Fruit fly (Drosophila melanogaster) whole organism, prepupa: Measurements from ENCODE around the gene Edg78E.
A peak's percentile ranks its signal among the peaks of the same experiment; 100 is the strongest.

Experiments
- Blimp-1 ChIP-seq: fragments of 200-800 bp; sonication (Bioruptor generic); optimal IDR thresholded peaks from 3 replicates; lab custom pipeline; 2017; ENCODE audit warnings: missing biosample characterization, missing genetic modification characterization, mild to moderate bottlenecking, moderate library complexity, missing genetic modification reagents
- CG10631 ChIP-seq: fragments of 200-800 bp; sonication (Bioruptor generic); optimal IDR thresholded peaks from 2 replicates; lab custom pipeline; 2016; ENCODE audit warnings: missing biosample characterization, missing genetic modification characterization
- CG10669 ChIP-seq: fragments of 200-800 bp; sonication (Bioruptor generic); optimal IDR thresholded peaks from 3 replicates; lab custom pipeline; 2018; ENCODE audit warnings: missing biosample characterization, mild to moderate bottlenecking, missing genetic modification characterization, moderate library complexity
- CG11294 ChIP-seq: fragments of 200-800 bp; sonication (Bioruptor generic); IDR thresholded peaks from 2 replicates; pipeline ENCODE4 v1.3.6; 2022; ENCODE audit warnings: missing biosample characterization, missing genetic modification characterization
- CG11762 ChIP-seq: fragments of 200-800 bp; sonication (Bioruptor generic); optimal IDR thresholded peaks from 3 replicates; lab custom pipeline; 2016; ENCODE audit warnings: missing biosample characterization, missing genetic modification characterization; ENCODE audit not compliant: insufficient read depth
- CG3032 ChIP-seq: fragments of 200-800 bp; optimal IDR thresholded peaks from 2 replicates; lab custom pipeline; 2019; ENCODE audit warnings: missing biosample characterization, mild to moderate bottlenecking, missing genetic modification characterization, moderate library complexity
- CG31627 ChIP-seq: fragments of 200-800 bp; sonication (Bioruptor generic); optimal IDR thresholded peaks from 3 replicates; lab custom pipeline; 2016; ENCODE audit warnings: missing biosample characterization, missing genetic modification characterization
- CG34406 ChIP-seq: fragments of 200-800 bp; sonication (Bioruptor generic); optimal IDR thresholded peaks from 3 replicates; lab custom pipeline; 2016; ENCODE audit warnings: missing biosample characterization, missing genetic modification characterization
- CG3919 ChIP-seq: fragments of 200-800 bp; sonication (Bioruptor generic); optimal IDR thresholded peaks from 3 replicates; lab custom pipeline; 2016; ENCODE audit warnings: missing biosample characterization, missing genetic modification characterization
- CG4318 ChIP-seq: fragments of 200-800 bp; sonication (Bioruptor generic); optimal IDR thresholded peaks from 3 replicates; lab custom pipeline; 2017; ENCODE audit warnings: missing biosample characterization, mild to moderate bottlenecking, missing genetic modification characterization
- CG6163 ChIP-seq: fragments of 200-800 bp; sonication (Bioruptor generic); IDR thresholded peaks from 3 replicates; pipeline ENCODE4 v1.3.6; 2022; ENCODE audit warnings: missing biosample characterization, missing genetic modification characterization
- CG6276 ChIP-seq: fragments of 200-800 bp; sonication (Bioruptor generic); optimal IDR thresholded peaks from 2 replicates; lab custom pipeline; 2017; ENCODE audit warnings: missing biosample characterization, mild to moderate bottlenecking, missing genetic modification characterization
- CG6792 ChIP-seq: fragments of 200-800 bp; sonication (Bioruptor generic); optimal IDR thresholded peaks from 3 replicates; lab custom pipeline; 2016; ENCODE audit warnings: missing biosample characterization, missing genetic modification characterization
- CG6854 ChIP-seq: fragments of 200-800 bp; sonication (Bioruptor generic); optimal IDR thresholded peaks from 2 replicates; lab custom pipeline; 2017; ENCODE audit warnings: missing biosample characterization, mild to moderate bottlenecking, missing genetic modification characterization
- CG7368 ChIP-seq: fragments of 200-800 bp; sonication (Bioruptor generic); optimal IDR thresholded peaks from 3 replicates; lab custom pipeline; 2016; ENCODE audit warnings: missing biosample characterization, missing genetic modification characterization
- CG8319 ChIP-seq: fragments of 200-800 bp; sonication (Bioruptor generic); optimal IDR thresholded peaks from 3 replicates; lab custom pipeline; 2016; ENCODE audit warnings: missing biosample characterization, missing genetic modification characterization
- CG9139 ChIP-seq: fragments of 200-800 bp; sonication (Bioruptor generic); optimal IDR thresholded peaks from 3 replicates; lab custom pipeline; 2017; ENCODE audit warnings: missing biosample characterization, mild to moderate bottlenecking, missing genetic modification characterization
- Eip75B ChIP-seq: fragments of 200-800 bp; sonication (Bioruptor generic); optimal IDR thresholded peaks from 3 replicates; lab custom pipeline; 2016; ENCODE audit warnings: missing biosample characterization, missing genetic modification characterization
- Eip78C ChIP-seq: fragments of 200-800 bp; sonication (Bioruptor generic); peaks from one replicate; lab custom pipeline; 2016; ENCODE audit warnings: missing biosample characterization, missing genetic modification characterization
- Eip93F ChIP-seq: fragments of 200-800 bp; sonication (Bioruptor generic); optimal IDR thresholded peaks from 2 replicates; lab custom pipeline; 2016; ENCODE audit warnings: missing biosample characterization, mild to moderate bottlenecking, missing genetic modification characterization
- Gug ChIP-seq: fragments of 200-800 bp; sonication (Bioruptor generic); IDR thresholded peaks from 2 replicates; pipeline ENCODE4 v1.3.6; 2022; ENCODE audit warnings: missing biosample characterization, missing genetic modification characterization
- Hr38 ChIP-seq: sonication (Bioruptor generic); optimal IDR thresholded peaks from 2 replicates; lab custom pipeline; 2016; ENCODE audit warnings: missing biosample characterization, missing genetic modification characterization
- Hr39 ChIP-seq: fragments of 200-800 bp; sonication (Bioruptor generic); optimal IDR thresholded peaks from 2 replicates; lab custom pipeline; 2016; ENCODE audit warnings: missing biosample characterization, missing genetic modification characterization
- Hr4 ChIP-seq: fragments of 200-800 bp; sonication (Bioruptor generic); optimal IDR thresholded peaks from 3 replicates; lab custom pipeline; 2016; ENCODE audit warnings: missing biosample characterization, missing genetic modification characterization
- Met ChIP-seq: fragments of 200-800 bp; sonication (Bioruptor generic); optimal IDR thresholded peaks from 3 replicates; lab custom pipeline; 2016; ENCODE audit warnings: missing biosample characterization, missing genetic modification characterization
- OdsH ChIP-seq: fragments of 200-800 bp; sonication (Bioruptor generic); optimal IDR thresholded peaks from 3 replicates; lab custom pipeline; 2016; ENCODE audit warnings: missing biosample characterization, missing genetic modification characterization
- Smox ChIP-seq: fragments of 200-800 bp; sonication (Bioruptor generic); optimal IDR thresholded peaks from 3 replicates; lab custom pipeline; 2016; ENCODE audit warnings: missing biosample characterization, missing genetic modification characterization
- Sox102F ChIP-seq: fragments of 200-800 bp; sonication (Bioruptor generic); optimal IDR thresholded peaks from 2 replicates; lab custom pipeline; 2016; ENCODE audit warnings: missing biosample characterization, mild to moderate bottlenecking, missing genetic modification characterization
- Sox15 ChIP-seq: fragments of 200-800 bp; sonication (Bioruptor generic); optimal IDR thresholded peaks from 3 replicates; lab custom pipeline; 2016; ENCODE audit warnings: missing biosample characterization, missing genetic modification characterization
- acj6 ChIP-seq: fragments of 200-800 bp; sonication (Bioruptor generic); optimal IDR thresholded peaks from 3 replicates; lab custom pipeline; 2016; ENCODE audit warnings: missing biosample characterization, missing genetic modification characterization
- cyc ChIP-seq: fragments of 200-800 bp; sonication (Bioruptor generic); optimal IDR thresholded peaks from 3 replicates; lab custom pipeline; 2016; ENCODE audit warnings: missing biosample characterization, missing genetic modification characterization
- dac ChIP-seq: fragments of 200-800 bp; sonication (Bioruptor generic); optimal IDR thresholded peaks from 2 replicates; lab custom pipeline; 2017; ENCODE audit warnings: missing biosample characterization, mild to moderate bottlenecking, missing genetic modification characterization
- dsx ChIP-seq: fragments of 200-800 bp; optimal IDR thresholded peaks from 3 replicates; lab custom pipeline; 2019; ENCODE audit warnings: missing biosample characterization, mild to moderate bottlenecking, missing genetic modification characterization, moderate library complexity; ENCODE audit not compliant: poor library complexity, severe bottlenecking
- esn ChIP-seq: fragments of 200-800 bp; sonication (Bioruptor generic); optimal IDR thresholded peaks from 2 replicates; lab custom pipeline; 2016; ENCODE audit warnings: missing biosample characterization, mild to moderate bottlenecking, missing genetic modification characterization, moderate library complexity
- fd59A ChIP-seq: fragments of 200-800 bp; sonication (Bioruptor generic); optimal IDR thresholded peaks from 2 replicates; lab custom pipeline; 2017; ENCODE audit warnings: missing biosample characterization, mild to moderate bottlenecking, missing genetic modification characterization, missing genetic modification reagents
- fd85E ChIP-seq: fragments of 200-800 bp; sonication (Bioruptor generic); optimal IDR thresholded peaks from 3 replicates; lab custom pipeline; 2016; ENCODE audit warnings: missing biosample characterization, missing genetic modification characterization
- fkh ChIP-seq: fragments of 200-800 bp; sonication (Bioruptor generic); optimal IDR thresholded peaks from 3 replicates; lab custom pipeline; 2017; ENCODE audit warnings: missing biosample characterization, mild to moderate bottlenecking, missing genetic modification characterization, moderate library complexity
- net ChIP-seq: fragments of 200-800 bp; sonication (Bioruptor generic); optimal IDR thresholded peaks from 3 replicates; lab custom pipeline; 2016; ENCODE audit warnings: missing biosample characterization, missing genetic modification characterization
- pdm3 ChIP-seq: fragments of 200-800 bp; sonication (Bioruptor generic); optimal IDR thresholded peaks from 3 replicates; lab custom pipeline; 2016; ENCODE audit warnings: missing biosample characterization, missing genetic modification characterization
- salr ChIP-seq, 2 experiments: fragments of 200-800 bp; sonication (Bioruptor generic); optimal IDR thresholded peaks; 3 replicates each; lab custom pipeline; 2016 to 2018; ENCODE audit warnings: missing biosample characterization in 2 of 2, missing genetic modification characterization in 2 of 2, mild to moderate bottlenecking in 1 of 2
- svp ChIP-seq: fragments of 200-800 bp; sonication (Bioruptor generic); peaks from one replicate; lab custom pipeline; 2016; ENCODE audit warnings: missing biosample characterization, missing genetic modification characterization
- vri ChIP-seq: fragments of 200-800 bp; sonication (Bioruptor generic); optimal IDR thresholded peaks from 3 replicates; lab custom pipeline; 2016; ENCODE audit warnings: missing biosample characterization, mild to moderate bottlenecking, missing genetic modification characterization

Edg78E gene

DNA sequence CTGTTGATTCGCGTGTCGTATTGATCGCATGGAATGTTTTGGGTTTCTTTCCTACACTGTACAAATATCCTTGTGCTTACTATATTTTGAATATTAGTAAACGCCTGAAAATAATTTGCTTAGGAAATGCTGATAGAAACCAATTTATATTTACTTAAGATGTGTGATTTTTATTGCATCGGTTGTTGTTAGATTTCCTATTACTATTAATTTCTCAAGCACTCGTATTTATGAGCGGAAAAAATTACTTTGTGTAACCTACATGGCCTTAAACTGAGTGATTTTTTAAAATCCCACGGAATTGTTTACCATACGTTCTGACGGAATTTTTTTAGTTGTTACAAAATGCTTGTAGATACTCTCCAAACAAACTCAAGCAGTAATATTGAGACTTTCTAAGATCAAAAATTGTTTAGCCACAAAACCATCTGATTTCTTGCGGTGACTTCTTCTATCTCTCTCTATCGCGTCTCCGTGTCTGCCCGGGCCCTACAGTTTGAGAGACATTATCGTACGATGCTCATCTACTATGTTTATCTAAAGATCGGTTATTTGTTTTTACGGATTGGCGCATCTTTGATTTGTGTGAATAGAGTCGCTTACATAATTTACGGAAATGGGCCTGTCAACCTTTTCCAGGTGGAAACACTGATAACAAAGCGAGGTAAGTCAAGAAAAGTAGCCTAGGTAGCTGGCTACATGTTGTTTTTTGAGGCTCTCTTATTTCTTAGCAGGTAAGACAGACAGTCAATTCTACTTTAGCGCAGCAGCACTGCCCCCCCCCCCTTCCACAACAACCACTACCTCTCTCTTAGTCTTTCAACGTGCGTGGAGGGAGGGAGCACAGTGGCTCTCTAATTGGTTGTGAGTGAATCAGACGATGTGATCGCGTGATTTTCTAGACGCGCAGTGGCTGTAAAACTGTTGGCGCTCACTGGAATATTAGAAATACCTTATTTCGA is 21.0 kb downstream of the Edg78E start (continued):
- no peak for TF ChIP-seq CG8319 (GFP tag; lab: Kevin White, UChicago)
- TF ChIP-seq CG6854 (GFP tag; lab: Kevin White, UChicago) = no peak
- TF ChIP-seq cyc (GFP tag; lab: Kevin White, UChicago) = peak; percentile 54
- TF ChIP-seq Hr4 = no peak
- TF ChIP-seq fkh = peak; percentile 81
- TF ChIP-seq CG31627 (GFP tag; lab: Kevin White, UChicago) = peak; percentile 42
- TF ChIP-seq OdsH (GFP tag; lab: Kevin White, UChicago) = peak; percentile 7
- peak; percentile 62 for TF ChIP-seq Hr39 (GFP tag; lab: Kevin White, UChicago)
- no peak for TF ChIP-seq net (GFP tag; lab: Kevin White, UChicago)
- no peak for TF ChIP-seq salr (GFP tag; optimal IDR thresholded peaks at IDR 0.05; lab: Kevin White, UChicago)
- peak; percentile 95 for TF ChIP-seq Eip78C
- no peak for TF ChIP-seq Gug (GFP tag; lab: Robert Waterston, UW)
- no peak for TF ChIP-seq CG11294
- TF ChIP-seq Blimp-1 = no peak
- no peak for TF ChIP-seq CG10669 (GFP tag; lab: Kevin White, UChicago)
- TF ChIP-seq CG9139 = no peak
- TF ChIP-seq CG10631 (GFP tag; lab: Kevin White, UChicago) = peak; percentile 43
- TF ChIP-seq Sox15 (GFP tag; lab: Kevin White, UChicago) = peak; percentile 6
- TF ChIP-seq Hr38 (GFP tag; lab: Kevin White, UChicago) = no peak
- TF ChIP-seq pdm3 (GFP tag; lab: Kevin White, UChicago) = peak; percentile 45
- peak; percentile 68 for TF ChIP-seq esn (GFP tag; lab: Kevin White, UChicago)
- no peak for TF ChIP-seq vri
- TF ChIP-seq Eip75B (GFP tag; lab: Kevin White, UChicago) = peak; percentile 52
- TF ChIP-seq fd59A (GFP tag; lab: Kevin White, UChicago) = no peak
- TF ChIP-seq CG11762 (GFP tag; lab: Kevin White, UChicago) = no peak
- peak; percentile 13 for TF ChIP-seq CG34406 (GFP tag; lab: Kevin White, UChicago)
- TF ChIP-seq CG3032 (tag; lab: Kevin White, UChicago) = peak; percentile 10
- TF ChIP-seq CG6163 (GFP tag; lab: Robert Waterston, UW) = 0 out of 3 replicates have a peak, but pooled peaks have one; percentile 18
- TF ChIP-seq dac = no peak
- peak; percentile 23 for TF ChIP-seq CG3919 (GFP tag; lab: Kevin White, UChicago)
- peak; percentile 41 for TF ChIP-seq Sox102F (GFP tag; lab: Kevin White, UChicago)
- no peak for TF ChIP-seq Eip93F
- peak; percentile 63 for TF ChIP-seq Met (GFP tag; lab: Kevin White, UChicago)
- no peak for TF ChIP-seq CG6276 (GFP tag; lab: Kevin White, UChicago)
- no peak for TF ChIP-seq CG4318 (GFP tag; lab: Kevin White, UChicago)
- TF ChIP-seq dsx (GFP tag; lab: Kevin White, UChicago) = peak; percentile 20
- TF ChIP-seq acj6 (GFP tag; lab: Kevin White, UChicago) = peak; percentile 49
- no peak for TF ChIP-seq CG7368
- TF ChIP-seq Smox = peak; percentile 49
- no peak for TF ChIP-seq fd85E (GFP tag; lab: Kevin White, UChicago)
- peak; percentile 5 for TF ChIP-seq CG6792 (GFP tag; lab: Kevin White, UChicago)
- TF ChIP-seq svp = peak; percentile 83
